Worm (Caenorhabditis elegans) whole organism, L4 larva: ENCODE measurements around the gene fbxb-45.

ENCODE experiments used
- D1046.2 ChIP-seq: fragments of 200-800 bp; sonication (Bioruptor generic); IDR thresholded peaks from 2 replicates; pipeline ENCODE4 v1.3.6; 2022; ENCODE audit warnings: missing genetic modification characterization, missing compliant biosample characterization
- F37D6.2 ChIP-seq: sonication (generic microtip); optimal IDR thresholded peaks from 2 replicates; lab custom pipeline; 2016; ENCODE audit warnings: mild to moderate bottlenecking, missing genetic modification characterization, missing compliant biosample characterization
- F44E2.7 ChIP-seq: fragments of 200-800 bp; sonication (Bioruptor generic); IDR thresholded peaks from 2 replicates; pipeline ENCODE4 v2.1.2; 2022; ENCODE audit warnings: missing genetic modification characterization, missing compliant biosample characterization
- R02D3.7 ChIP-seq: fragments of 150-350 bp; sonication (generic microtip); optimal IDR thresholded peaks from 3 replicates; lab custom pipeline; 2014; ENCODE audit warnings: missing biosample characterization, missing genetic modification characterization
- Y5F2A.4 ChIP-seq: fragments of 200-800 bp; sonication (Bioruptor generic); optimal IDR thresholded peaks from 2 replicates; lab custom pipeline; 2018; ENCODE audit warnings: mild to moderate bottlenecking, missing genetic modification characterization, missing compliant biosample characterization
- ZK546.5 ChIP-seq, 2 experiments: sonication (generic microtip); optimal IDR thresholded peaks; 2 replicates each; lab custom pipeline; 2017; ENCODE audit warnings: missing biosample characterization in 2 of 2, missing genetic modification characterization in 2 of 2
- aly-2 ChIP-seq: sonication (generic microtip); optimal IDR thresholded peaks from 2 replicates; lab custom pipeline; 2018; ENCODE audit warnings: missing biosample characterization, missing genetic modification characterization
- arid-1 ChIP-seq: fragments of 200-800 bp; sonication (Bioruptor generic); conservative IDR thresholded peaks from 2 replicates; pipeline ENCODE4 v1.3.6; 2022; ENCODE audit warnings: missing genetic modification reagents, missing genetic modification characterization, missing compliant biosample characterization
- attf-4 ChIP-seq: sonication (generic microtip); optimal IDR thresholded peaks from 3 replicates; lab custom pipeline; 2017; ENCODE audit warnings: missing biosample characterization, missing genetic modification characterization
- ceh-20 ChIP-seq: fragments of 200-800 bp; sonication (Bioruptor generic); IDR thresholded peaks from 2 replicates; pipeline ENCODE4 v1.3.6; 2022; ENCODE audit warnings: missing genetic modification reagents, missing genetic modification characterization, missing compliant biosample characterization
- ceh-28 ChIP-seq: fragments of 150-350 bp; optimal IDR thresholded peaks from 2 replicates; lab custom pipeline; 2014; ENCODE audit warnings: missing biosample characterization, missing genetic modification reagents, missing genetic modification characterization
- ceh-44 ChIP-seq: fragments of 200-800 bp; sonication (Bioruptor generic); IDR thresholded peaks from 2 replicates; pipeline ENCODE4 v1.3.6; 2022; ENCODE audit warnings: missing genetic modification reagents, missing genetic modification characterization, missing compliant biosample characterization
- ceh-82 ChIP-seq: sonication (generic microtip); optimal IDR thresholded peaks from 2 replicates; lab custom pipeline; 2017; ENCODE audit warnings: missing biosample characterization, missing genetic modification characterization
- ces-1 ChIP-seq: fragments of 150-350 bp; sonication (generic microtip); optimal IDR thresholded peaks from 4 replicates; lab custom pipeline; 2014; ENCODE audit warnings: missing biosample characterization, missing genetic modification reagents, missing genetic modification characterization
- cey-2 ChIP-seq: sonication (generic microtip); optimal IDR thresholded peaks from 3 replicates; lab custom pipeline; 2017; ENCODE audit warnings: missing genetic modification characterization, mild to moderate bottlenecking, missing compliant biosample characterization, antibody characterized with exemption, borderline replicate concordance; ENCODE audit not compliant: insufficient read depth
- ctbp-1 ChIP-seq: fragments of 200-800 bp; sonication (Bioruptor generic); IDR thresholded peaks from 2 replicates; pipeline ENCODE4 v1.3.6; 2022; ENCODE audit warnings: missing genetic modification reagents, missing genetic modification characterization, missing compliant biosample characterization
- daf-19 ChIP-seq: fragments of 200-800 bp; sonication (Bioruptor generic); conservative IDR thresholded peaks from 2 replicates; pipeline ENCODE4 v1.3.6; 2022; ENCODE audit warnings: missing genetic modification characterization, missing compliant biosample characterization
- dmd-9 ChIP-seq: fragments of 200-800 bp; sonication (Bioruptor generic); IDR thresholded peaks from 2 replicates; pipeline ENCODE4 v1.3.6; 2022; ENCODE audit warnings: missing genetic modification reagents, missing genetic modification characterization, missing compliant biosample characterization
- dpl-1 ChIP-seq: fragments of 150-350 bp; optimal IDR thresholded peaks from 2 replicates; lab custom pipeline; 2014; ENCODE audit warnings: missing biosample characterization, missing genetic modification reagents, missing genetic modification characterization
- duxl-1 ChIP-seq: sonication (generic microtip); optimal IDR thresholded peaks from 2 replicates; lab custom pipeline; 2016; ENCODE audit warnings: mild to moderate bottlenecking, missing genetic modification characterization, moderate library complexity, missing compliant biosample characterization; ENCODE audit not compliant: poor library complexity
- egl-43 ChIP-seq: fragments of 200-800 bp; sonication (Bioruptor generic); IDR thresholded peaks from 2 replicates; pipeline ENCODE4 v1.3.6; 2022; ENCODE audit warnings: missing genetic modification reagents, missing genetic modification characterization, missing compliant biosample characterization
- hif-1 ChIP-seq, 2 experiments: sonication (generic microtip); optimal IDR thresholded peaks; 2 replicates each; lab custom pipeline; 2016 to 2017; ENCODE audit warnings: missing compliant biosample characterization in 2 of 2, missing genetic modification characterization in 2 of 2, missing genetic modification reagents in 2 of 2, missing genotype in 2 of 2, mild to moderate bottlenecking in 1 of 2
- hlh-11 ChIP-seq: fragments of 200-800 bp; sonication (Bioruptor generic); optimal IDR thresholded peaks from 2 replicates; lab custom pipeline; 2018; ENCODE audit warnings: mild to moderate bottlenecking, missing genetic modification characterization, missing compliant biosample characterization
- hlh-30 ChIP-seq: sonication (generic microtip); optimal IDR thresholded peaks from 2 replicates; lab custom pipeline; 2017; ENCODE audit warnings: antibody characterized with exemption, mild to moderate bottlenecking, missing genetic modification characterization, missing compliant biosample characterization; ENCODE audit not compliant: insufficient read depth
- hmg-1.1 ChIP-seq: fragments of 200-800 bp; sonication (Bioruptor generic); IDR thresholded peaks from 2 replicates; pipeline ENCODE4 v1.3.6; 2022; ENCODE audit warnings: missing genetic modification reagents, missing genetic modification characterization, missing compliant biosample characterization
- lin-1 ChIP-seq: fragments of 200-800 bp; sonication (Bioruptor generic); IDR thresholded peaks from 2 replicates; pipeline ENCODE4 v1.3.6; 2022; ENCODE audit warnings: missing genetic modification reagents, missing genetic modification characterization, missing compliant biosample characterization
- lin-13 ChIP-seq: fragments of 150-350 bp; optimal IDR thresholded peaks from 2 replicates; lab custom pipeline; 2014; ENCODE audit warnings: missing biosample characterization, missing genetic modification reagents, missing genetic modification characterization
- lin-38 ChIP-seq: fragments of 200-800 bp; sonication (Bioruptor generic); IDR thresholded peaks from 2 replicates; pipeline ENCODE4 v1.3.6; 2022; ENCODE audit warnings: missing genetic modification reagents, missing genetic modification characterization, missing compliant biosample characterization
- lin-39 ChIP-seq: fragments of 150-350 bp; optimal IDR thresholded peaks from 2 replicates; lab custom pipeline; 2014; ENCODE audit warnings: missing biosample characterization, missing genetic modification reagents, missing genetic modification characterization
- lsy-2 ChIP-seq, 2 experiments: fragments of 150-350 bp in 1 of 2; sonication (generic microtip) in 1 of 2; optimal IDR thresholded peaks; 2 replicates each; lab custom pipeline; 2014 to 2017; ENCODE audit warnings: missing biosample characterization in 2 of 2, missing genetic modification characterization in 2 of 2
- madf-5 ChIP-seq, 2 experiments: fragments of 200-800 bp; sonication (Bioruptor generic); IDR thresholded peaks; 2 replicates each; pipeline ENCODE4 v1.3.6; 2022; ENCODE audit warnings: missing compliant biosample characterization in 2 of 2, missing genetic modification characterization in 2 of 2
- madf-9 ChIP-seq: fragments of 200-800 bp; sonication (Bioruptor generic); conservative IDR thresholded peaks from 2 replicates; pipeline ENCODE4 v1.3.6; 2022; ENCODE audit warnings: missing genetic modification reagents, missing genetic modification characterization, missing compliant biosample characterization
- mdt-29 ChIP-seq: fragments of 200-800 bp; sonication (Bioruptor generic); IDR thresholded peaks from 2 replicates; pipeline ENCODE4 v1.3.6; 2022; ENCODE audit warnings: missing genetic modification reagents, missing genetic modification characterization, missing compliant biosample characterization
- mes-2 ChIP-seq: sonication (generic microtip); optimal IDR thresholded peaks from 2 replicates; lab custom pipeline; 2016; ENCODE audit warnings: missing genotype, mild to moderate bottlenecking, missing genetic modification characterization, missing compliant biosample characterization; ENCODE audit not compliant: poor library complexity, severe bottlenecking
- mxl-3 ChIP-seq: fragments of 200-800 bp; sonication (Bioruptor generic); optimal IDR thresholded peaks from 2 replicates; lab custom pipeline; 2018; ENCODE audit warnings: mild to moderate bottlenecking, missing genetic modification characterization, missing compliant biosample characterization
- nhr-111 ChIP-seq: fragments of 200-800 bp; sonication (Bioruptor generic); optimal IDR thresholded peaks from 2 replicates; lab custom pipeline; 2018; ENCODE audit warnings: mild to moderate bottlenecking, missing genetic modification characterization, missing compliant biosample characterization
- nhr-41 ChIP-seq: fragments of 200-800 bp; sonication (Bioruptor generic); IDR thresholded peaks from 2 replicates; pipeline ENCODE4 v1.3.6; 2022; ENCODE audit warnings: missing genetic modification reagents, missing genetic modification characterization, missing compliant biosample characterization
- pha-4 ChIP-seq, 2 experiments: fragments of 150-350 bp in 1 of 2; fragments of 200-800 bp in 1 of 2; sonication (Bioruptor generic) in 1 of 2; IDR thresholded peaks in 1 of 2; optimal IDR thresholded peaks in 1 of 2; 2 replicates each; pipeline versions ENCODE4 v1.3.6 to Lab custom; 2014 to 2022; ENCODE audit warnings: missing genetic modification characterization in 2 of 2, missing genetic modification reagents in 2 of 2, missing biosample characterization in 1 of 2, missing compliant biosample characterization in 1 of 2
- saeg-2 ChIP-seq: fragments of 200-800 bp; sonication (Bioruptor generic); IDR thresholded peaks from 2 replicates; pipeline ENCODE4 v1.3.6; 2022; ENCODE audit warnings: missing genetic modification reagents, missing genetic modification characterization, missing compliant biosample characterization
- sdz-12 ChIP-seq: fragments of 200-800 bp; sonication (Bioruptor generic); optimal IDR thresholded peaks from 2 replicates; lab custom pipeline; 2018; ENCODE audit warnings: mild to moderate bottlenecking, missing genetic modification characterization, missing compliant biosample characterization
- snpc-4 ChIP-seq: fragments of 150-350 bp; optimal IDR thresholded peaks from 2 replicates; lab custom pipeline; 2014; ENCODE audit warnings: missing biosample characterization, missing genetic modification characterization
- spr-3 ChIP-seq: fragments of 200-800 bp; sonication (Bioruptor generic); optimal IDR thresholded peaks from 2 replicates; lab custom pipeline; 2018; ENCODE audit warnings: mild to moderate bottlenecking, missing genetic modification characterization, missing compliant biosample characterization
- tag-97 ChIP-seq: fragments of 200-800 bp; sonication (Bioruptor generic); IDR thresholded peaks from 2 replicates; pipeline ENCODE4 v1.3.6; 2022; ENCODE audit warnings: missing genetic modification characterization, missing compliant biosample characterization
- tra-1 ChIP-seq: fragments of 200-800 bp; sonication (Bioruptor generic); IDR thresholded peaks from 2 replicates; pipeline ENCODE4 v1.3.6; 2022; ENCODE audit warnings: missing genetic modification reagents, missing genetic modification characterization, missing compliant biosample characterization
- unc-39 ChIP-seq: sonication (generic microtip); optimal IDR thresholded peaks from 2 replicates; lab custom pipeline; 2017; ENCODE audit warnings: missing biosample characterization, missing genetic modification characterization
- unc-62 ChIP-seq, 3 experiments: fragments of 150-350 bp in 1 of 3; sonication (generic microtip); optimal IDR thresholded peaks in 2 of 3; peaks in 1 of 3; 1 replicate in 1 of 3; 2 replicates in 2 of 3; lab custom pipeline; 2014 to 2017; ENCODE audit warnings: missing biosample characterization in 3 of 3, missing genetic modification characterization in 3 of 3, missing genetic modification reagents in 3 of 3, missing genotype in 1 of 3
- vab-7 ChIP-seq: fragments of 200-800 bp; sonication (Bioruptor generic); IDR thresholded peaks from 2 replicates; pipeline ENCODE4 v1.3.6; 2022; ENCODE audit warnings: missing genetic modification reagents, missing genetic modification characterization, missing compliant biosample characterization
- zag-1 ChIP-seq: fragments of 150-350 bp; optimal IDR thresholded peaks from 2 replicates; lab custom pipeline; 2014; ENCODE audit warnings: missing biosample characterization, missing genetic modification characterization
- zfp-2 ChIP-seq: sonication (generic microtip); optimal IDR thresholded peaks from 2 replicates; lab custom pipeline; 2016; ENCODE audit warnings: mild to moderate bottlenecking, missing genetic modification characterization, missing compliant biosample characterization
- zip-11 ChIP-seq: fragments of 200-800 bp; sonication (Bioruptor generic); IDR thresholded peaks from 2 replicates; pipeline ENCODE4 v1.3.6; 2022; ENCODE audit warnings: missing genetic modification characterization, missing compliant biosample characterization

The fbxb-45 gene

ce11 chrII:1084899-1085298, 41.1 kb upstream of the fbxb-45 start (continued):
- no peak for TF ChIP-seq spr-3
- TF ChIP-seq ces-1 (GFP tag; lab: Kevin White, UChicago) = no peak
- no peak for TF ChIP-seq tag-97 (GFP tag; lab: Robert Waterston, UW)
- TF ChIP-seq ctbp-1 (GFP tag; lab: Robert Waterston, UW) = no peak
- TF ChIP-seq arid-1 = no peak
- TF ChIP-seq unc-39 (tag; lab: Kevin White, UChicago) = no peak
- TF ChIP-seq hlh-11 (tag; lab: Kevin White, UChicago) = peak; percentile 54
- no peak for TF ChIP-seq madf-5 (GFP tag; IDR thresholded peaks at IDR 0.05; lab: Robert Waterston, UW)
- no peak for TF ChIP-seq mxl-3 (GFP tag; lab: Kevin White, UChicago)
- TF ChIP-seq unc-62 (GFP tag; optimal IDR thresholded peaks at IDR 0.05 in 1 of 2; lab: Kevin White, UChicago) = peak in 1 of 2 experiments; percentile 34
- TF ChIP-seq unc-62 (tag; optimal IDR thresholded peaks at IDR 0.05; lab: Kevin White, UChicago) = no peak
- TF ChIP-seq ceh-28 (tag; lab: Kevin White, UChicago) = no peak
- peak; percentile 20 for TF ChIP-seq F37D6.2
- no peak for TF ChIP-seq sdz-12
- no peak for TF ChIP-seq snpc-4 (tag; lab: Kevin White, UChicago)
- TF ChIP-seq F44E2.7 (GFP tag; lab: Robert Waterston, UW) = no peak
- TF ChIP-seq mdt-29 = no peak
- no peak for TF ChIP-seq Y5F2A.4
- TF ChIP-seq daf-19 = no peak
- TF ChIP-seq lin-38 (GFP tag; lab: Robert Waterston, UW) = no peak
- TF ChIP-seq nhr-111 (GFP tag; lab: Kevin White, UChicago) = no peak
- no peak for TF ChIP-seq pha-4 (GFP tag; IDR thresholded peaks at IDR 0.05; lab: Robert Waterston, UW)
- TF ChIP-seq pha-4 (tag; optimal IDR thresholded peaks at IDR 0.05; lab: Kevin White, UChicago) = peak; percentile 25
- no peak for TF ChIP-seq zfp-2 (tag; lab: Kevin White, UChicago)
- no peak for TF ChIP-seq egl-43 (GFP tag; lab: Robert Waterston, UW)
- no peak for TF ChIP-seq ceh-82 (tag; lab: Kevin White, UChicago)
- TF ChIP-seq duxl-1 (tag; lab: Kevin White, UChicago) = no peak
- no peak for TF ChIP-seq lin-1
- peak; percentile 59 for TF ChIP-seq hlh-30 (tag; lab: Kevin White, UChicago)
- TF ChIP-seq aly-2 (tag; lab: Kevin White, UChicago) = no peak
- TF ChIP-seq cey-2 (tag; lab: Kevin White, UChicago) = no peak
- TF ChIP-seq lin-13 (GFP tag; lab: Kevin White, UChicago) = no peak
- TF ChIP-seq dmd-9 (GFP tag; lab: Robert Waterston, UW) = no peak
- no peak for TF ChIP-seq saeg-2 (GFP tag; lab: Robert Waterston, UW)
- TF ChIP-seq zip-11 = no peak
- TF ChIP-seq hmg-1.1 (GFP tag; lab: Robert Waterston, UW) = peak; percentile 41; the same call in 1 of the 2 replicates
- TF ChIP-seq R02D3.7 (tag; lab: Kevin White, UChicago) = no peak
- no peak for TF ChIP-seq ZK546.5 (tag; optimal IDR thresholded peaks at IDR 0.05; lab: Kevin White, UChicago)
- peak; percentile 31 for TF ChIP-seq mes-2 (tag; lab: Kevin White, UChicago)
- no peak for TF ChIP-seq dpl-1 (GFP tag; lab: Kevin White, UChicago)
- no peak for TF ChIP-seq lin-39 (tag; lab: Kevin White, UChicago)
- no peak for TF ChIP-seq ceh-44 (GFP tag; lab: Robert Waterston, UW)
- no peak for TF ChIP-seq vab-7
- TF ChIP-seq madf-9 (GFP tag; lab: Robert Waterston, UW) = no peak
- TF ChIP-seq D1046.2 (GFP tag; lab: Robert Waterston, UW) = no peak
- no peak for TF ChIP-seq ceh-20 (GFP tag; lab: Robert Waterston, UW)
- no peak for TF ChIP-seq attf-4 (tag; lab: Kevin White, UChicago)
- no peak for TF ChIP-seq hif-1 (tag; optimal IDR thresholded peaks at IDR 0.05; lab: Kevin White, UChicago)
- TF ChIP-seq nhr-41 (GFP tag; lab: Robert Waterston, UW) = no peak
- peak in 1 of 2 experiments; percentile 57 for TF ChIP-seq lsy-2 (tag; optimal IDR thresholded peaks at IDR 0.05; lab: Kevin White, UChicago)
- TF ChIP-seq tra-1 (GFP tag; lab: Robert Waterston, UW) = no peak
- TF ChIP-seq zag-1 (tag; lab: Kevin White, UChicago) = no peak
